Fruit fly (Drosophila melanogaster): Measurements from ENCODE around the gene kuk.

kuk gene

DNA sequence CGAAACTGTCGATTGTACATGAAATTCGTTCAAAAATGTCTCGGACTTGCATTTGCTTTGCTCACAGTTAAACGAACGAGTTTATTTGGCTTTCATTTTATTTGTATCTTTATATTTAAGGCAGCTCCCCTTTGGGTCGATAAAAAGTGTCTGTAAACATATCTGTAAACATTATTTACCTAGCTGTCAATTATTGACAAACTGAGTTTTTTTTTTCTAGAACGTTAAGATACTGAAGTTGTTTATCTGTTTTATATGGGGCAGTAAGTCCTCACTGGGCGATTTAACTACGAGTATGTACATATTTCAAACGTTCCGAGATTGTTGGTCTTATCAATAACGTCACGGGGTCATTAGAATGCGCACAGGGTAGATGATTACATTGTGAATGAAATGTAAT lies 35.6 kb downstream of the kuk start (continued):
- no peak for TF ChIP-seq CG17385 (GFP tag; optimal IDR thresholded peaks at IDR 0.05)
- TF ChIP-seq ham (GFP tag; IDR thresholded peaks at IDR 0.05), result no peak
- no peak for TF ChIP-seq otp (GFP tag; IDR thresholded peaks at IDR 0.05)
- no peak for TF ChIP-seq sim (GFP tag; IDR thresholded peaks at IDR 0.05)
- TF ChIP-seq CG12219 (GFP tag; optimal IDR thresholded peaks at IDR 0.05), result peak; percentile 37
- no peak for TF ChIP-seq cwo (GFP tag; optimal IDR thresholded peaks at IDR 0.05)
- TF ChIP-seq CG10209 (GFP tag; optimal IDR thresholded peaks at IDR 0.05), result peak; percentile 19
- TF ChIP-seq Stat92E (GFP tag; optimal IDR thresholded peaks at IDR 0.05), result no peak
- no peak for TF ChIP-seq Mrtf (GFP tag; IDR thresholded peaks at IDR 0.05)
- TF ChIP-seq CG2116 (GFP tag; optimal IDR thresholded peaks at IDR 0.05), result no peak
- TF ChIP-seq schlank (tag; optimal IDR thresholded peaks at IDR 0.05), result no peak
- no peak for TF ChIP-seq CG2202 (tag; optimal IDR thresholded peaks at IDR 0.05)
- TF ChIP-seq ATbp (GFP tag; optimal IDR thresholded peaks at IDR 0.05), result peak; percentile 50
- no peak for TF ChIP-seq CG8944 (GFP tag; optimal IDR thresholded peaks at IDR 0.05)
- no peak for TF ChIP-seq D19B (GFP tag; optimal IDR thresholded peaks at IDR 0.05)
- no peak for TF ChIP-seq hth (optimal IDR thresholded peaks at IDR 0.05)
- no peak for TF ChIP-seq knrl (GFP tag; IDR thresholded peaks at IDR 0.05; ENCODE audit: partially characterized antibody)
- no peak for TF ChIP-seq h (optimal IDR thresholded peaks at IDR 0.05)
- TF ChIP-seq CG33213 (GFP tag; optimal IDR thresholded peaks at IDR 0.05), result no peak
- TF ChIP-seq z (GFP tag; IDR thresholded peaks at IDR 0.05), result no peak
- no peak for TF ChIP-seq GATAe (GFP tag; conservative IDR thresholded peaks at IDR 0.05)
- TF ChIP-seq abd-A (tag; optimal IDR thresholded peaks at IDR 0.05), result no peak
- TF ChIP-seq E2f1 (GFP tag; IDR thresholded peaks at IDR 0.05), result no peak
- TF ChIP-seq sisA (GFP tag; IDR thresholded peaks at IDR 0.05), result no peak
- TF ChIP-seq BEAF-32 (GFP tag; optimal IDR thresholded peaks at IDR 0.05), result no peak
- no peak for TF ChIP-seq ken (GFP tag; IDR thresholded peaks at IDR 0.05)
- TF ChIP-seq Doc3 (GFP tag; IDR thresholded peaks at IDR 0.05; ENCODE audit: partially characterized antibody), result no peak
- no peak for TF ChIP-seq CG8924 (tag; optimal IDR thresholded peaks at IDR 0.05)
- no peak for TF ChIP-seq corto (GFP tag; optimal IDR thresholded peaks at IDR 0.05)
- TF ChIP-seq slp2 (GFP tag; optimal IDR thresholded peaks at IDR 0.05), result no peak
- TF ChIP-seq lmd (GFP tag; IDR thresholded peaks at IDR 0.05), result no peak
- TF ChIP-seq CG12104 (GFP tag; optimal IDR thresholded peaks at IDR 0.05), result no peak
- TF ChIP-seq CG1529 (GFP tag; optimal IDR thresholded peaks at IDR 0.05), result peak; percentile 35
- no peak for TF ChIP-seq Camta (GFP tag; optimal IDR thresholded peaks at IDR 0.05)
- no peak for TF ChIP-seq chn (GFP tag; optimal IDR thresholded peaks at IDR 0.05)
- no peak for TF ChIP-seq CG6683 (GFP tag; optimal IDR thresholded peaks at IDR 0.05)
- no peak for TF ChIP-seq bsh (GFP tag; optimal IDR thresholded peaks at IDR 0.05)
- no peak for TF ChIP-seq Oli (tag; optimal IDR thresholded peaks at IDR 0.05)
- no peak for TF ChIP-seq CG8478 (optimal IDR thresholded peaks at IDR 0.05)
- TF ChIP-seq fu2 (GFP tag; optimal IDR thresholded peaks at IDR 0.05), result no peak
- peak; percentile 15 for TF ChIP-seq Blimp-1 (GFP tag; optimal IDR thresholded peaks at IDR 0.05)
- TF ChIP-seq wor (GFP tag; IDR thresholded peaks at IDR 0.05), result no peak
- no peak for TF ChIP-seq tna (GFP tag; IDR thresholded peaks at IDR 0.05; ENCODE audit: partially characterized antibody)
- no peak for TF ChIP-seq kah (GFP tag; optimal IDR thresholded peaks at IDR 0.05)
- TF ChIP-seq CG32767 (GFP tag; IDR thresholded peaks at IDR 0.05), result no peak
- TF ChIP-seq CG4360 (GFP tag; IDR thresholded peaks at IDR 0.05), result no peak
- no peak for TF ChIP-seq ind (GFP tag; optimal IDR thresholded peaks at IDR 0.05)
- no peak for TF ChIP-seq CG7372 (GFP tag; IDR thresholded peaks at IDR 0.05)
- TF ChIP-seq gce (GFP tag; IDR thresholded peaks at IDR 0.05), result no peak
- no peak for TF ChIP-seq run (tag; optimal IDR thresholded peaks at IDR 0.05)
- TF ChIP-seq crc (GFP tag; optimal IDR thresholded peaks at IDR 0.05), result no peak
- no peak for TF ChIP-seq stc (GFP tag; IDR thresholded peaks at IDR 0.05)
- TF ChIP-seq bab2 (GFP tag; optimal IDR thresholded peaks at IDR 0.05), result no peak

Measured in whole organism, embryonic.